Worm (Caenorhabditis elegans) whole organism, late embryonic: ENCODE measurements around the gene F41H10.5.

Experiments used
- C08G9.2 ChIP-seq: sonication (generic microtip); optimal IDR thresholded peaks from 2 replicates; lab custom pipeline; 2016; ENCODE audit warnings: mild to moderate bottlenecking, missing genetic modification characterization, moderate library complexity, missing compliant biosample characterization
- F13H6.1 ChIP-seq: sonication (generic microtip); optimal IDR thresholded peaks from 2 replicates; lab custom pipeline; 2016; ENCODE audit warnings: missing genetic modification characterization, missing compliant biosample characterization
- ama-1 ChIP-seq: fragments of 150-350 bp; optimal IDR thresholded peaks from 2 replicates; lab custom pipeline; 2014
- ceh-22 ChIP-seq: sonication (generic microtip); optimal IDR thresholded peaks from 2 replicates; lab custom pipeline; 2017; ENCODE audit warnings: missing biosample characterization, missing genetic modification characterization
- ceh-48 ChIP-seq: sonication (generic microtip); optimal IDR thresholded peaks from 2 replicates; lab custom pipeline; 2016; ENCODE audit warnings: missing genetic modification characterization, inconsistent platforms, missing compliant biosample characterization
- fkh-10 ChIP-seq: fragments of 150-350 bp; optimal IDR thresholded peaks from 2 replicates; lab custom pipeline; 2014; ENCODE audit warnings: missing biosample characterization, missing genetic modification reagents, missing genetic modification characterization
- nfya-1 ChIP-seq: sonication (generic microtip); optimal IDR thresholded peaks from 2 replicates; lab custom pipeline; 2017; ENCODE audit warnings: missing genetic modification characterization, mild to moderate bottlenecking, missing compliant biosample characterization, antibody characterized with exemption, moderate library complexity
- nhr-11 ChIP-seq: fragments of 150-350 bp; optimal IDR thresholded peaks from 2 replicates; lab custom pipeline; 2014; ENCODE audit warnings: missing biosample characterization, missing genetic modification characterization
- pqm-1 ChIP-seq: sonication (generic microtip); optimal IDR thresholded peaks from 2 replicates; lab custom pipeline; 2016; ENCODE audit warnings: missing genetic modification characterization, missing compliant biosample characterization
- ref-2 ChIP-seq: sonication (generic microtip); optimal IDR thresholded peaks from 2 replicates; lab custom pipeline; 2016; ENCODE audit warnings: missing genetic modification characterization, missing compliant biosample characterization
- unc-3 ChIP-seq, 2 experiments: fragments of 200-800 bp in 1 of 2; sonication (Bioruptor generic) in 1 of 2; sonication (generic microtip) in 1 of 2; conservative IDR thresholded peaks in 1 of 2; optimal IDR thresholded peaks in 1 of 2; 2 replicates each; pipeline versions ENCODE4 v1.3.6 to Lab custom; 2016 to 2022; ENCODE audit warnings: missing compliant biosample characterization in 2 of 2, missing genetic modification characterization in 2 of 2, missing genetic modification reagents in 1 of 2
- unc-55 ChIP-seq: sonication (generic microtip); optimal IDR thresholded peaks from 2 replicates; lab custom pipeline; 2017; ENCODE audit warnings: missing biosample characterization, missing genetic modification reagents, missing genetic modification characterization
- zip-5 ChIP-seq: sonication (generic microtip); optimal IDR thresholded peaks from 2 replicates; lab custom pipeline; 2016; ENCODE audit warnings: missing genetic modification characterization, missing compliant biosample characterization

- no peak for TF ChIP-seq nfya-1 (tag; lab: Kevin White, UChicago)
- TF ChIP-seq pqm-1 (tag; lab: Kevin White, UChicago), result no peak
- TF ChIP-seq fkh-10 (GFP tag; lab: Kevin White, UChicago), result no peak
- TF ChIP-seq nhr-11 (tag; lab: Kevin White, UChicago), result no peak
- no peak for TF ChIP-seq F13H6.1 (tag; lab: Kevin White, UChicago)
- no peak for TF ChIP-seq ref-2 (tag; lab: Kevin White, UChicago)
- TF ChIP-seq ceh-48 (tag; lab: Kevin White, UChicago), result no peak
- TF ChIP-seq unc-55 (GFP tag; lab: Kevin White, UChicago), result no peak
- no peak for TF ChIP-seq zip-5 (tag; lab: Kevin White, UChicago)
- no peak for TF ChIP-seq C08G9.2
- no peak for TF ChIP-seq ama-1 (lab: Kevin White, UChicago)
- TF ChIP-seq unc-3 (GFP tag; conservative IDR thresholded peaks at IDR 0.05; lab: Robert Waterston, UW), result no peak
- TF ChIP-seq unc-3 (tag; optimal IDR thresholded peaks at IDR 0.05; lab: Kevin White, UChicago), result no peak
- TF ChIP-seq ceh-22 (tag; lab: Kevin White, UChicago), result no peak
Measured at ce11 chrIV:5374321-5374720, 13.6 kb downstream of the F41H10.5 start.
